Fruit fly (Drosophila melanogaster): ENCODE measurements around the gene Arglu1.

The Arglu1 gene

dm6 chr2L:9943521-9943920 lies 5.6 kb upstream of the Arglu1 start (continued):
- no peak for TF ChIP-seq Spps (tag; optimal IDR thresholded peaks at IDR 0.05)
- TF ChIP-seq cas (GFP tag; IDR thresholded peaks at IDR 0.05), result no peak
- TF ChIP-seq Elba2 (GFP tag; optimal IDR thresholded peaks at IDR 0.05), result no peak
- no peak; the same call in 1 of the 2 replicates for TF ChIP-seq slbo (GFP tag; IDR thresholded peaks at IDR 0.05)
- no peak for TF ChIP-seq hb (GFP tag; IDR thresholded peaks at IDR 0.05; ENCODE audit: partially characterized antibody)
- TF ChIP-seq CG7963 (GFP tag; IDR thresholded peaks at IDR 0.05; ENCODE audit: partially characterized antibody), result no peak
- no peak for TF ChIP-seq gcm2 (GFP tag; optimal IDR thresholded peaks at IDR 0.05)
- no peak for TF ChIP-seq CG5245 (GFP tag; optimal IDR thresholded peaks at IDR 0.05)
- TF ChIP-seq PHDP (tag; optimal IDR thresholded peaks at IDR 0.05), result peak; percentile 3
- no peak for TF ChIP-seq CG10209 (GFP tag; optimal IDR thresholded peaks at IDR 0.05)
- TF ChIP-seq Usf (GFP tag; optimal IDR thresholded peaks at IDR 0.05), result no peak
- TF ChIP-seq Fer2 (tag; optimal IDR thresholded peaks at IDR 0.05), result no peak
- TF ChIP-seq CG17385 (GFP tag; optimal IDR thresholded peaks at IDR 0.05), result peak; percentile 4
- no peak for TF ChIP-seq Antp (GFP tag; optimal IDR thresholded peaks at IDR 0.05)
- TF ChIP-seq CG10274 (GFP tag; optimal IDR thresholded peaks at IDR 0.05), result no peak
- TF ChIP-seq Eip74EF (GFP tag; optimal IDR thresholded peaks at IDR 0.05), result no peak
- TF ChIP-seq gsb (GFP tag; IDR thresholded peaks at IDR 0.05), result no peak
- no peak for TF ChIP-seq CG17829 (tag; optimal IDR thresholded peaks at IDR 0.05)
- TF ChIP-seq CG33557 (GFP tag; optimal IDR thresholded peaks at IDR 0.05), result no peak
- no peak for TF ChIP-seq onecut (GFP tag; IDR thresholded peaks at IDR 0.05)
- peak; percentile 39 for TF ChIP-seq ftz-f1 (GFP tag; optimal IDR thresholded peaks at IDR 0.05)
- TF ChIP-seq pros (GFP tag; optimal IDR thresholded peaks at IDR 0.05), result no peak
- no peak for TF ChIP-seq CG3847 (GFP tag; IDR thresholded peaks at IDR 0.05)
- TF ChIP-seq HmgZ (tag; optimal IDR thresholded peaks at IDR 0.05), result peak; percentile 57
- TF ChIP-seq HLH54F (GFP tag; optimal IDR thresholded peaks at IDR 0.05), result no peak
- no peak for TF ChIP-seq CG17912 (GFP tag; optimal IDR thresholded peaks at IDR 0.05)
- TF ChIP-seq CG6765 (GFP tag; optimal IDR thresholded peaks at IDR 0.05), result no peak
- TF ChIP-seq pzg (GFP tag; optimal IDR thresholded peaks at IDR 0.05), result no peak
- no peak for TF ChIP-seq amos (GFP tag; IDR thresholded peaks at IDR 0.05; ENCODE audit: partially characterized antibody)
- no peak for TF ChIP-seq CG15073 (GFP tag; optimal IDR thresholded peaks at IDR 0.05)
- TF ChIP-seq H15 (GFP tag; IDR thresholded peaks at IDR 0.05), result no peak
- TF ChIP-seq Doc2 (GFP tag; IDR thresholded peaks at IDR 0.05), result no peak
- TF ChIP-seq grn (GFP tag; optimal IDR thresholded peaks at IDR 0.05), result no peak
- no peak for TF ChIP-seq Sry-β (GFP tag; optimal IDR thresholded peaks at IDR 0.05)
- TF ChIP-seq ase (GFP tag; IDR thresholded peaks at IDR 0.05), result no peak
- TF ChIP-seq tna (GFP tag; IDR thresholded peaks at IDR 0.05; ENCODE audit: partially characterized antibody), result no peak
- no peak for TF ChIP-seq bigmax (GFP tag; optimal IDR thresholded peaks at IDR 0.05)
- no peak for TF ChIP-seq CG32772 (GFP tag; IDR thresholded peaks at IDR 0.05)
- no peak for TF ChIP-seq zen2 (GFP tag; IDR thresholded peaks at IDR 0.05; ENCODE audit: partially characterized antibody)
- no peak for TF ChIP-seq CG14710 (tag; optimal IDR thresholded peaks at IDR 0.05)
- TF ChIP-seq chif (GFP tag; optimal IDR thresholded peaks at IDR 0.05), result no peak
- no peak for TF ChIP-seq org-1 (GFP tag; optimal IDR thresholded peaks at IDR 0.05)
- no peak for TF ChIP-seq wor (GFP tag; IDR thresholded peaks at IDR 0.05)
- no peak for TF ChIP-seq MBD-R2 (GFP tag; IDR thresholded peaks at IDR 0.05)
- TF ChIP-seq CG13894 (tag; optimal IDR thresholded peaks at IDR 0.05), result peak; percentile 9
- no peak for TF ChIP-seq luna (GFP tag; optimal IDR thresholded peaks at IDR 0.05)
- TF ChIP-seq scrt (GFP tag; optimal IDR thresholded peaks at IDR 0.05), result no peak
- TF ChIP-seq Oaz (GFP tag; IDR thresholded peaks at IDR 0.05), result no peak
- no peak for TF ChIP-seq Optix (GFP tag; IDR thresholded peaks at IDR 0.05)
- no peak for TF ChIP-seq HHEX (GFP tag; optimal IDR thresholded peaks at IDR 0.05)
- no peak for TF ChIP-seq CG17359 (tag; optimal IDR thresholded peaks at IDR 0.05)
